Worm (Caenorhabditis elegans) whole organism, L1 larva: ENCODE measurements around the gene isp-1.

Experiments
- C04F5.9 ChIP-seq: sonication (generic microtip); optimal IDR thresholded peaks from 2 replicates; lab custom pipeline; 2016; ENCODE audit warnings: missing genetic modification characterization, missing compliant biosample characterization
- C16A3.4 ChIP-seq: fragments of 150-350 bp; optimal IDR thresholded peaks from 2 replicates; lab custom pipeline; 2014; ENCODE audit warnings: missing biosample characterization, missing genetic modification characterization
- aha-1 ChIP-seq: fragments of 150-350 bp; optimal IDR thresholded peaks from 2 replicates; lab custom pipeline; 2014; ENCODE audit warnings: missing biosample characterization, missing genetic modification characterization
- aly-2 ChIP-seq: fragments of 150-350 bp; optimal IDR thresholded peaks from 2 replicates; lab custom pipeline; 2014; ENCODE audit warnings: missing biosample characterization, missing genetic modification characterization
- ama-1 ChIP-seq: fragments of 150-350 bp; optimal IDR thresholded peaks from 2 replicates; lab custom pipeline; 2014
- blmp-1 ChIP-seq: fragments of 150-350 bp; optimal IDR thresholded peaks from 2 replicates; lab custom pipeline; 2014; ENCODE audit warnings: missing biosample characterization, missing genetic modification characterization
- ceh-63 ChIP-seq: fragments of 200-800 bp; sonication (Bioruptor generic); optimal IDR thresholded peaks from 2 replicates; lab custom pipeline; 2018; ENCODE audit warnings: mild to moderate bottlenecking, missing genetic modification characterization, missing compliant biosample characterization
- ceh-82 ChIP-seq, 3 experiments: fragments of 150-350 bp in 1 of 3; sonication (generic microtip) in 2 of 3; optimal IDR thresholded peaks; 2 replicates each; lab custom pipeline; 2014 to 2017; ENCODE audit warnings: missing biosample characterization in 3 of 3, missing genetic modification characterization in 3 of 3
- ces-1 ChIP-seq: fragments of 150-350 bp; optimal IDR thresholded peaks from 2 replicates; lab custom pipeline; 2014; ENCODE audit warnings: missing biosample characterization, missing genetic modification reagents, missing genetic modification characterization
- dpl-1 ChIP-seq, 3 experiments: fragments of 150-350 bp in 2 of 3; sonication (generic microtip) in 1 of 3; optimal IDR thresholded peaks; 2 replicates each; lab custom pipeline; 2014 to 2017; ENCODE audit warnings: missing biosample characterization in 3 of 3, missing genetic modification characterization in 3 of 3, missing genetic modification reagents in 3 of 3
- dsc-1 ChIP-seq: sonication (generic microtip); optimal IDR thresholded peaks from 2 replicates; lab custom pipeline; 2016; ENCODE audit warnings: mild to moderate bottlenecking, missing genetic modification characterization, missing compliant biosample characterization
- efl-1 ChIP-seq, 4 experiments: fragments of 150-350 bp; optimal IDR thresholded peaks in 3 of 4; peaks in 1 of 4; 1 replicate in 1 of 4; 2 replicates in 3 of 4; lab custom pipeline; 2014; ENCODE audit warnings: missing biosample characterization in 2 of 4, missing genetic modification characterization in 2 of 4, missing genetic modification reagents in 2 of 4
- elt-2 ChIP-seq: sonication (generic microtip); optimal IDR thresholded peaks from 2 replicates; lab custom pipeline; 2016; ENCODE audit warnings: missing genetic modification characterization, mild to moderate bottlenecking, inconsistent platforms, missing compliant biosample characterization, missing genetic modification reagents
- elt-3 ChIP-seq, 6 experiments: fragments of 150-350 bp in 1 of 6; sonication (generic microtip); optimal IDR thresholded peaks; 2 replicates each; lab custom pipeline; 2017 to 2018; ENCODE audit warnings: missing biosample characterization in 6 of 6, missing genetic modification characterization in 6 of 6, inconsistent platforms in 1 of 6
- ets-5 ChIP-seq: fragments of 200-800 bp; sonication (Bioruptor generic); IDR thresholded peaks from 2 replicates; pipeline ENCODE4 v1.3.6; 2022; ENCODE audit warnings: missing genetic modification characterization, missing compliant biosample characterization
- jun-1 ChIP-seq: fragments of 150-350 bp; optimal IDR thresholded peaks from 2 replicates; lab custom pipeline; 2014; ENCODE audit warnings: missing biosample characterization, missing genetic modification reagents, missing genetic modification characterization
- lin-13 ChIP-seq: fragments of 150-350 bp; optimal IDR thresholded peaks from 2 replicates; lab custom pipeline; 2014; ENCODE audit warnings: missing biosample characterization, missing genetic modification reagents, missing genetic modification characterization
- lin-14 ChIP-seq: fragments of 200-800 bp; sonication (Bioruptor generic); optimal IDR thresholded peaks from 2 replicates; lab custom pipeline; 2018; ENCODE audit warnings: mild to moderate bottlenecking, missing genetic modification characterization, moderate library complexity, missing compliant biosample characterization
- lin-35 ChIP-seq, 2 experiments: fragments of 150-350 bp; optimal IDR thresholded peaks; 2 replicates each; lab custom pipeline; 2014; ENCODE audit warnings: missing biosample characterization in 2 of 2, missing genetic modification characterization in 2 of 2, missing genetic modification reagents in 2 of 2
- lir-3 ChIP-seq: sonication (generic microtip); optimal IDR thresholded peaks from 2 replicates; lab custom pipeline; 2016; ENCODE audit warnings: mild to moderate bottlenecking, missing genetic modification characterization, moderate library complexity, missing compliant biosample characterization; ENCODE audit not compliant: poor library complexity
- lsy-2 ChIP-seq, 2 experiments: fragments of 150-350 bp; optimal IDR thresholded peaks; 2 replicates each; lab custom pipeline; 2014; ENCODE audit warnings: missing biosample characterization in 2 of 2, missing genetic modification characterization in 2 of 2
- mdl-1 ChIP-seq, 2 experiments: fragments of 150-350 bp; optimal IDR thresholded peaks; 2 replicates each; lab custom pipeline; 2014 to 2017; ENCODE audit warnings: missing biosample characterization in 2 of 2, missing genetic modification characterization in 2 of 2, inconsistent platforms in 1 of 2
- mep-1 ChIP-seq: fragments of 150-350 bp; optimal IDR thresholded peaks from 2 replicates; lab custom pipeline; 2014; ENCODE audit warnings: missing biosample characterization, missing genetic modification characterization
- nhr-19 ChIP-seq: fragments of 200-800 bp; sonication (Bioruptor generic); conservative IDR thresholded peaks from 2 replicates; pipeline ENCODE4 v1.3.6; 2022; ENCODE audit warnings: missing genetic modification characterization, missing compliant biosample characterization
- nhr-20 ChIP-seq: sonication (generic microtip); optimal IDR thresholded peaks from 2 replicates; lab custom pipeline; 2016; ENCODE audit warnings: mild to moderate bottlenecking, missing genetic modification characterization, missing compliant biosample characterization
- nhr-47 ChIP-seq: sonication (generic microtip); optimal IDR thresholded peaks from 2 replicates; lab custom pipeline; 2016; ENCODE audit warnings: mild to moderate bottlenecking, missing genetic modification characterization, moderate library complexity, missing compliant biosample characterization
- nhr-71 ChIP-seq: sonication (generic microtip); optimal IDR thresholded peaks from 2 replicates; lab custom pipeline; 2016; ENCODE audit warnings: mild to moderate bottlenecking, missing genetic modification characterization, moderate library complexity, missing compliant biosample characterization
- nhr-85 ChIP-seq: sonication (generic microtip); peaks from one replicate; lab custom pipeline; 2016; ENCODE audit warnings: missing genetic modification characterization, inconsistent platforms, missing compliant biosample characterization
- nhr-90 ChIP-seq: sonication (generic microtip); optimal IDR thresholded peaks from 2 replicates; lab custom pipeline; 2016; ENCODE audit warnings: mild to moderate bottlenecking, missing genetic modification characterization, missing compliant biosample characterization; ENCODE audit not compliant: poor library complexity
- pag-3 ChIP-seq: sonication (generic microtip); optimal IDR thresholded peaks from 2 replicates; lab custom pipeline; 2017; ENCODE audit warnings: missing genetic modification characterization, mild to moderate bottlenecking, missing compliant biosample characterization, antibody characterized with exemption, borderline replicate concordance; ENCODE audit not compliant: insufficient read depth
- pax-3 ChIP-seq: fragments of 200-800 bp; sonication (Bioruptor generic); optimal IDR thresholded peaks from 2 replicates; lab custom pipeline; 2018; ENCODE audit warnings: mild to moderate bottlenecking, missing genetic modification characterization, moderate library complexity, missing compliant biosample characterization
- snu-23 ChIP-seq: sonication (generic microtip); optimal IDR thresholded peaks from 2 replicates; lab custom pipeline; 2016; ENCODE audit warnings: missing genetic modification characterization, missing compliant biosample characterization
- sptf-1 ChIP-seq: fragments of 150-350 bp; optimal IDR thresholded peaks from 2 replicates; lab custom pipeline; 2014; ENCODE audit warnings: missing biosample characterization, missing genetic modification characterization
- swsn-7 ChIP-seq: sonication (generic microtip); optimal IDR thresholded peaks from 2 replicates; lab custom pipeline; 2016; ENCODE audit warnings: missing genetic modification characterization, missing compliant biosample characterization
- tbx-2 ChIP-seq: sonication (generic microtip); optimal IDR thresholded peaks from 2 replicates; lab custom pipeline; 2016; ENCODE audit warnings: missing genetic modification characterization, missing compliant biosample characterization
- tlp-1 ChIP-seq: fragments of 150-350 bp; optimal IDR thresholded peaks from 2 replicates; lab custom pipeline; 2014; ENCODE audit warnings: missing biosample characterization, missing genetic modification characterization
- unc-30 ChIP-seq: sonication (generic microtip); optimal IDR thresholded peaks from 2 replicates; lab custom pipeline; 2017; ENCODE audit warnings: missing biosample characterization, missing genetic modification characterization
- unc-62 ChIP-seq: fragments of 150-350 bp; optimal IDR thresholded peaks from 2 replicates; lab custom pipeline; 2014; ENCODE audit warnings: missing biosample characterization, missing genetic modification reagents, missing genetic modification characterization
- unc-86 ChIP-seq: sonication (generic microtip); optimal IDR thresholded peaks from 2 replicates; lab custom pipeline; 2016; ENCODE audit warnings: missing genetic modification characterization, missing compliant biosample characterization
- unc-98 ChIP-seq: fragments of 200-800 bp; sonication (Bioruptor generic); IDR thresholded peaks from 2 replicates; pipeline ENCODE4 v1.3.6; 2022; ENCODE audit warnings: missing genetic modification characterization, missing compliant biosample characterization
- zag-1 ChIP-seq: fragments of 150-350 bp; optimal IDR thresholded peaks from 2 replicates; lab custom pipeline; 2014; ENCODE audit warnings: missing biosample characterization, missing genetic modification characterization
- ztf-11 ChIP-seq, 2 experiments: sonication (generic microtip); optimal IDR thresholded peaks; 2 replicates each; lab custom pipeline; 2016 to 2017; ENCODE audit warnings: missing genetic modification characterization in 2 of 2, missing biosample characterization in 1 of 2, missing compliant biosample characterization in 1 of 2
- ztf-4 ChIP-seq: fragments of 150-350 bp; optimal IDR thresholded peaks from 2 replicates; lab custom pipeline; 2014; ENCODE audit warnings: missing biosample characterization, missing genetic modification characterization

Gene isp-1

DNA sequence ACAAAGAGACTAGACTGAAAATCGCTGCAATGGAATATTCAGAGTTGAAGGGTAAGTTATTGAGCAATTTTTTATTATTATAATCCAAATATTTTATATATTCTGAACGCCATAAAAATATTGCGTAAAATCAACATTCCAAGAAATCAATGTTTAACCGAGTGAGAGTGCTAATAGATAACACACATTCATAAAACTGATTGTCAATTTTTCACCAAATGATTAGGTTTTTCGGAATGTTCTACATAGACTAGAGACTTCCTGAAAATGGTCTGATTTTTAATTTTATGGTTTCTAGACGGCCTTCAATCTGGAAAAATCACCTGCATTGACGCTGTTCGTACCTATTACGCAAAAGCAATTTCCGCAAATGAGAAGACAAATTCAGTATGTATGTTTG, 16.8 kb upstream of the isp-1 start:
- TF ChIP-seq C04F5.9 (tag; lab: Kevin White, UChicago) (no peak), elt-2 (tag; lab: Kevin White, UChicago) (peak; percentile 37)

DNA sequence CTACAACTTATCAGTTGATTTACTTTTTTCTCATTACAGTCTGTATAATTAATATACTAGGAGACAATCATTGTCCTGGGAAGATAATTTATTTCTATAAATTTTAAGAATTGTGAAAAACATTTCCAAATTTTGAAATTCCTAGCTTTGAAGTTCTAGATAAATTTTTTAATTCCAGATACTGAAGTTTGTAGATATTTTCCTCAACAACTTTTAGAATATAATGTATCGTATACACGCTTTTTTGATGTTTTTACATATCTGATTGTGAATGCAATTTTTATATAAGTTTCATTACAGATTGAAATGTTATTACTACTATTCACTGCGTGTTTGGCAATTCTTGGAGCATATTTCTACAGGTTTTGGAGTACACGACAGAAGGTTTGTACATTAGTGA, 16.3 kb upstream of the isp-1 start, which contains the start of gene faah-2:
faah-2 (plus strand) TSS at position 301 of the 400 bp plus-strand sequence.
- no peak for TF ChIP-seq unc-30 (tag; lab: Kevin White, UChicago)
- no peak for TF ChIP-seq dsc-1 (tag; lab: Kevin White, UChicago)
- no peak for TF ChIP-seq ets-5 (GFP tag; lab: Robert Waterston, UW)
- TF ChIP-seq blmp-1 (tag; lab: Kevin White, UChicago) = no peak
- no peak for TF ChIP-seq lir-3
- TF ChIP-seq lin-13 = no peak

DNA sequence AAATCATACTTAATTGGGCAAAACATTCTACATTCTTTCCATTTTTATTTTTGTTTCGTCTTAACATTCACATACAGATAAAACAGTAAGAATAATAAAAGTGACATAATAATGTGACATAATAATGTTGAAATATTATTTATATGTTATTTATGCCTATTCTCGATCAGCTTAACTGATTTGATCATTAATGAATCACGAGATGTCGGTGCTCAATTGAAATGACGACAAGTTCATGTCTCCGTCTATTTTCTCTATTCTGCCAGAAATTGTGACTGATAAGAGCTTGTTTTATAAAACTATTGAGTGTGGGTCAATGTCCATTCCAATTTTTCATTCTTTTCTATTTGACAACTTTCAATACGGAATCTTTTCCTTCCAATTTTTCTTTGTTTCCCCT, 15.9 kb upstream of the isp-1 start:
- TF ChIP-seq lsy-2 (tag; optimal IDR thresholded peaks at IDR 0.05; lab: Kevin White, UChicago) (peak in 1 of 2 experiments; percentile 3), nhr-20 (peak; percentile 24), nhr-71 (tag; lab: Kevin White, UChicago) (peak; percentile 32), unc-86 (tag; lab: Kevin White, UChicago) (no peak), aly-2 (tag; lab: Kevin White, UChicago) (no peak), nhr-90 (tag; lab: Kevin White, UChicago) (no peak), zag-1 (tag; lab: Kevin White, UChicago) (no peak), ztf-4 (tag; lab: Kevin White, UChicago) (no peak), nhr-19 (GFP tag; lab: Robert Waterston, UW) (peak; percentile 10; the same call in 1 of the 2 replicates), dsc-1 (tag; lab: Kevin White, UChicago) (peak; percentile 18), jun-1 (tag; lab: Kevin White, UChicago) (peak; percentile 24), lin-35 (GFP tag; optimal IDR thresholded peaks at IDR 0.05; lab: Kevin White, UChicago) (peak in 1 of 2 experiments; percentile 35), elt-2 (tag; lab: Kevin White, UChicago) (peak; percentile 83), lin-13 (no peak), ztf-11 (tag; optimal IDR thresholded peaks at IDR 0.05; lab: Kevin White, UChicago) (no peak)
- TF ChIP-seq, all 84 proteins: peak for 8

DNA sequence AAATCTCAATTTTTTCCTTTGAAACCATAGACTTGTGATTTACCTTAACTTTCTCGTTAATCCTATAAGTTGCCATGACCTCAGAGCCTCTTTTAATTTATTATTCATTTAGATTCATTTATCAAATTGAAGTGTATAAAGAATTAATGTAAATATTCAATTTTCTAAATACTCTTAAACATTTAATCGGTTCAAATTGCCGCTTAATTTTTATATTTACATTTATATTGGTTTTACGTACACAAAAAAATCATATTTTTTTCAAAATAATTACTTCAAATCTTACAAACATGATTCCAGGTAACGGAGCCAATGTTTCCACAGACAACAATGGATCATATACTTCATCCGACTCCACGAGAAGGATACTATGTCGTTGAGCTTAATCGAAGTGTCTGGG, 12.6 kb upstream of the isp-1 start, which contains the start of gene pmk-1:
pmk-1 (plus strand) TSS at position 301 of the 400 bp plus-strand sequence.
- no peak for TF ChIP-seq ceh-82 (tag; optimal IDR thresholded peaks at IDR 0.05; lab: Kevin White, UChicago)
- TF ChIP-seq ztf-4 (tag; lab: Kevin White, UChicago) = no peak
- no peak for TF ChIP-seq tlp-1 (tag; lab: Kevin White, UChicago)
- TF ChIP-seq, all 84 proteins: peak for 0

DNA sequence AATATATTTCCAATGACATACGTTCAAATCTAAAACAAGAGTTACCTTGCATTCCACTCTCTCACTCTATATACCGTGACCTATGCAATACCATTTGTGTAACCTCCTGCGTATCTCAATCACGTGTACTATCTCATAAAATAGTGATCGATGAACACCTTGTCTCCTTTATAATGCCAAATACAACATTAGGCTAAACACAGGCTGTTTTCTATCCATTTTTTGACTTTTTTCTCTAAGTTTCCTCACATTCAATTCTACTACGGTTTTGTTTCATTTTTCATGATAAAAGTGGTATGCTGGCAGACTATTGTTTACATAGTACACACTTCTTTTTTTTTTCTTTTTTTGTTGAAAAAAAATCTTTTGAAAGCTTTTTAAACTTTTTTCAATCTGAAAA, 10.4 kb upstream of the isp-1 start:
- TF ChIP-seq blmp-1 (tag; lab: Kevin White, UChicago) (peak; percentile 45), C04F5.9 (tag; lab: Kevin White, UChicago) (no peak), C16A3.4 (tag; lab: Kevin White, UChicago) (peak; percentile 31), efl-1 (optimal IDR thresholded peaks at IDR 0.05; lab: Kevin White, UChicago) (peak in 1 of 2 experiments; percentile 33), efl-1 (GFP tag; optimal IDR thresholded peaks at IDR 0.05 in 1 of 2; lab: Kevin White, UChicago) (no peak), ceh-63 (GFP tag; lab: Kevin White, UChicago) (no peak), pag-3 (tag; lab: Kevin White, UChicago) (no peak), unc-62 (GFP tag; lab: Kevin White, UChicago) (no peak), snu-23 (peak; percentile 76), lin-35 (GFP tag; optimal IDR thresholded peaks at IDR 0.05; lab: Kevin White, UChicago) (peak in 1 of 2 experiments; percentile 74), dpl-1 (GFP tag; optimal IDR thresholded peaks at IDR 0.05; lab: Kevin White, UChicago) (peak in 1 of 3 experiments; percentile 29), elt-3 (tag; optimal IDR thresholded peaks at IDR 0.05; lab: Kevin White, UChicago) (peak in 2 of 6 experiments; percentile 34 to 64), nhr-85 (peak; percentile 94), ces-1 (GFP tag; lab: Kevin White, UChicago) (no peak), mep-1 (peak; percentile 34), tbx-2 (tag; lab: Kevin White, UChicago) (no peak), ama-1 (no peak), sptf-1 (no peak), pax-3 (tag; lab: Kevin White, UChicago) (no peak), aha-1 (tag; lab: Kevin White, UChicago) (no peak), swsn-7 (tag; lab: Kevin White, UChicago) (peak; percentile 11), mdl-1 (tag; optimal IDR thresholded peaks at IDR 0.05; lab: Kevin White, UChicago) (peak in 1 of 2 experiments; percentile 71), unc-98 (GFP tag; lab: Robert Waterston, UW) (no peak), lin-14 (GFP tag; lab: Kevin White, UChicago) (peak; percentile 86), ceh-82 (tag; optimal IDR thresholded peaks at IDR 0.05; lab: Kevin White, UChicago) (no peak), nhr-47 (tag; lab: Kevin White, UChicago) (peak; percentile 23)
